Fruit fly (Drosophila melanogaster): ENCODE measurements around the gene CG6330.

- TF ChIP-seq Sin3A (optimal IDR thresholded peaks at IDR 0.05) (no peak), ttk (optimal IDR thresholded peaks at IDR 0.05) (no peak), Myc (optimal IDR thresholded peaks at IDR 0.05) (no peak), h (optimal IDR thresholded peaks at IDR 0.05) (no peak)
Measured at dm6 chr3R:26955527-26955926, 2.8 kb downstream of the CG6330 start.

Measured in Kc167 (cell line).